Fruit fly (Drosophila melanogaster): ENCODE results near the gene CG43145.
A peak's percentile ranks its signal among the peaks of the same experiment; 100 is the strongest.

Gene CG43145

DNA sequence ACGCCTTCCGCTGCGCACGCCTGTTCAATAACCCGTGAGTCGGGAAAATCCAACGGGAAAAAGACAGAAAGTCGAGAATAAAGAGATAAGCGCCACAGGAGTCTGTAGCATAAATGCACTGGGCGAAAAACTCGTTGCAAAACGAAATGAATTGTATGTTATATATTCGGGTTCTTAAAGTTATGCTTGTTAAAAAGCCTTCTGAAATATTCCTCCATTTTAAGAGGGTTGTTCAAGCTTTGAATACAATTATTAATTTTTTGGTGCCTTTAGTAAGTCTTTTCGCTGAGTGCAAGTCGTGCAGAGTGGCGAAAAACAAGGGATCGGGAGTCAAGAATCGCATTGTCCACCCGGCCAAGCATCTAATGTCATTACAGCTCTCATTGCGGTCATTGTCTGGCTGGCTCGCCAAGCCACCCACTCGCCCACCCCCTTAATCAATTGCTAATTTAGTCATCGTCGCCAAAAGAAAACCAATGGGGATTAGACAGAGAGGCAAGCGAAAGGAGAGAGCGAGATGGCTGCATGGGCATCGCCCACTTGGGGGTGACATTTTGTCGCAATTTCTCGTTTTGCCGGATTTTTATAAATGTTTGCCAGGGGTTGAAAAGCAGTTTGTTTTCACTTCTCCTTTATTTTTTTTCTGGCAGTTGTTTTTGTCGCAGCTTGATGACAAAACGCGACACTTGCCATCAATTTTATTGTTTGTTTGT lies 16.3 kb upstream of the CG43145 start:
- TF ChIP-seq acj6 (GFP tag; optimal IDR thresholded peaks at IDR 0.05) (no peak), svp (GFP tag) (peak; percentile 34), CG1621 (tag; optimal IDR thresholded peaks at IDR 0.05) (no peak), salr (GFP tag; optimal IDR thresholded peaks at IDR 0.05) (no peak), CG8632 (GFP tag; optimal IDR thresholded peaks at IDR 0.05) (no peak), vri (GFP tag; optimal IDR thresholded peaks at IDR 0.05) (no peak)

DNA sequence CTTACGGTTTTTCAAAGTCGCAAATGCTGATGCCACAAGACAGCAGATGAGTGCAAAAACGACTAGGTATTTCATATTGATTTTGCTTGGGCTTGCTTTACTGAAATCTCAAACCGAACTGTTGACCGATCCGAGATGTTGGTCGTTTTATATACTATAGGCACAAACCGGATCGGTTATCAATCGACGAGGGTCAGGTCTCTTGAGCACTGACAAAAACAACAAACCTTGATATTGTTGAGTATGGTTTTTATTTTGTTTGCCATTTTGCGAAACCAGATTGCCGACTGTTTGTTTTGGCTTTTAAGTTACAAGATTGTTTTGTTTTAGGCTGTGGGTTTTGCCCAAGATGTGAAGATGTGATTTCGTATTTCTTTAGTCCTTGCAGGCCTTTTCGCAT lies 9.2 kb upstream of the CG43145 start, which contains the start of gene CG16704:
Gene CG16704 (minus strand): TSS at position 122 of the 400 bp plus-strand sequence.
- TF ChIP-seq CG10631 (GFP tag; optimal IDR thresholded peaks at IDR 0.05) (no peak), eg (GFP tag; IDR thresholded peaks at IDR 0.05) (no peak), ss (GFP tag; optimal IDR thresholded peaks at IDR 0.05) (peak in 1 of 2 experiments; percentile 2), Sox14 (GFP tag; optimal IDR thresholded peaks at IDR 0.05) (no peak), CG8319 (GFP tag; optimal IDR thresholded peaks at IDR 0.05) (no peak), CG10669 (GFP tag; optimal IDR thresholded peaks at IDR 0.05) (no peak), dac (GFP tag; optimal IDR thresholded peaks at IDR 0.05) (no peak), CG1621 (tag; optimal IDR thresholded peaks at IDR 0.05) (peak; percentile 2), CG32006 (GFP tag; optimal IDR thresholded peaks at IDR 0.05) (no peak), CG8119 (GFP tag; IDR thresholded peaks at IDR 0.05) (no peak), Hr38 (GFP tag; optimal IDR thresholded peaks at IDR 0.05) (no peak), CG8632 (GFP tag; optimal IDR thresholded peaks at IDR 0.05) (no peak), CG4318 (GFP tag; optimal IDR thresholded peaks at IDR 0.05) (no peak), topi (GFP tag; optimal IDR thresholded peaks at IDR 0.05) (no peak), Smox (GFP tag; optimal IDR thresholded peaks at IDR 0.05) (no peak), acj6 (GFP tag; optimal IDR thresholded peaks at IDR 0.05) (no peak), CG6808 (GFP tag; optimal IDR thresholded peaks at IDR 0.05) (no peak), salr (GFP tag; optimal IDR thresholded peaks at IDR 0.05) (no peak), Blimp-1 (GFP tag; optimal IDR thresholded peaks at IDR 0.05) (no peak), svp (GFP tag) (peak; percentile 96)

DNA sequence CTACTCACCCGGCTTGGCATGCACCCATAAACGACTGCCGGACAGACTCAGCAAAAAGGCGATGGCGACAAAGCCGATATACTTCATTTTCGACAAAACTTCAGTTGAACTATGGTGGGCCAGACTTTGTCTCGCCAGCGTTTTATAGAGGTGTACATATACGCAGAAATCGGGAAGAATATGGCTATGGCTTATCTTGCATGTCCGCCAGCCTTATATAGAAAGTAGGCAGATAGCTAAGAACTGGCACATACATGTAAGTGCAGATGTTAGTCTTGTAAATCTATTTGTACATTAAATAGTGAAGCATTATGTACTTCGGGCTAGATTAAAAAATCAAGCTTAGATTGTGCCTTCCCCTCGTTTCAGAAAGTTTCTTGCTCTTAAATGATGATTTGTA lies 8.5 kb upstream of the CG43145 start, which contains the start of gene CG3513:
Gene CG3513 (minus strand): TSS at position 101 of the 400 bp plus-strand sequence.
- TF ChIP-seq Gug (GFP tag; IDR thresholded peaks at IDR 0.05), result no peak
- TF ChIP-seq topi (GFP tag; optimal IDR thresholded peaks at IDR 0.05), result no peak
- no peak for TF ChIP-seq CG8319 (GFP tag; optimal IDR thresholded peaks at IDR 0.05)
- TF ChIP-seq Sox15 (GFP tag; optimal IDR thresholded peaks at IDR 0.05), result no peak
- no peak for TF ChIP-seq Hr38 (GFP tag; optimal IDR thresholded peaks at IDR 0.05)
- no peak for TF ChIP-seq fd59A (GFP tag; optimal IDR thresholded peaks at IDR 0.05)
- no peak for TF ChIP-seq CG11902 (GFP tag; optimal IDR thresholded peaks at IDR 0.05)
- no peak for TF ChIP-seq CG10669 (GFP tag; optimal IDR thresholded peaks at IDR 0.05)
- no peak for TF ChIP-seq Hr39 (GFP tag; optimal IDR thresholded peaks at IDR 0.05)
- no peak for TF ChIP-seq CG10631 (GFP tag; optimal IDR thresholded peaks at IDR 0.05)
- TF ChIP-seq Hr4 (GFP tag; optimal IDR thresholded peaks at IDR 0.05), result no peak

dm6 chr2L:3693805-3694204 lies 7.8 kb upstream of the CG43145 start, which contains the start of gene Acp24A4:
Gene Acp24A4, minus strand, starts transcription at chr2L:3693905.
- TF ChIP-seq CG6276 (GFP tag; optimal IDR thresholded peaks at IDR 0.05) (no peak), CG6163 (GFP tag; IDR thresholded peaks at IDR 0.05) (no peak)

dm6 chr2L:3694920-3695319 lies 6.7 kb upstream of the CG43145 start, which contains the start of gene CG43165:
Gene CG43165, minus strand, starts transcription at chr2L:3695020.
- no peak for TF ChIP-seq Eip93F (GFP tag; optimal IDR thresholded peaks at IDR 0.05)
- TF ChIP-seq Blimp-1 (GFP tag; optimal IDR thresholded peaks at IDR 0.05), result no peak
- no peak for TF ChIP-seq Met (GFP tag; optimal IDR thresholded peaks at IDR 0.05)
- TF ChIP-seq lz (GFP tag; optimal IDR thresholded peaks at IDR 0.05), result no peak
- TF ChIP-seq achi (GFP tag; optimal IDR thresholded peaks at IDR 0.05), result no peak
- TF ChIP-seq CG6854 (GFP tag; optimal IDR thresholded peaks at IDR 0.05), result no peak
- no peak for TF ChIP-seq Eip78C (GFP tag)
- no peak for TF ChIP-seq CG7368 (GFP tag; optimal IDR thresholded peaks at IDR 0.05)
- no peak for TF ChIP-seq CG15336 (GFP tag; IDR thresholded peaks at IDR 0.05)
- no peak for TF ChIP-seq CG3032 (tag; optimal IDR thresholded peaks at IDR 0.05)
